Fruit fly (Drosophila melanogaster) Kc167 (cell line): ENCODE results near the gene CycE.

Source experiments
- Myc ChIP-seq: fragments of >200 bp; optimal IDR thresholded peaks from 2 replicates; lab custom pipeline; 2017; ENCODE audit warnings: missing external identifiers
- Sin3A ChIP-seq: fragments of >200 bp; optimal IDR thresholded peaks from 2 replicates; lab custom pipeline; 2018; ENCODE audit warnings: missing external identifiers
- h ChIP-seq: fragments of >200 bp; optimal IDR thresholded peaks from 3 replicates; lab custom pipeline; 2018; ENCODE audit warnings: missing external identifiers
- psq ChIP-seq: fragments of >200 bp; optimal IDR thresholded peaks from 2 replicates; lab custom pipeline; 2017; ENCODE audit warnings: missing external identifiers
- ttk ChIP-seq: sonication (Bioruptor generic); optimal IDR thresholded peaks from 2 replicates; lab custom pipeline; 2017; ENCODE audit warnings: missing external identifiers

dm6 chr2L:15761409-15762407 lies 13.8 kb upstream of the CycE start:
- TF ChIP-seq Myc (lab: Kevin White, UChicago): no peak
- no peak for TF ChIP-seq h (lab: Kevin White, UChicago)
- TF ChIP-seq psq (lab: Kevin White, UChicago): no peak
- no peak for TF ChIP-seq Sin3A (lab: Kevin White, UChicago)
- no peak for TF ChIP-seq ttk (lab: Kevin White, UChicago)
